Fruit fly (Drosophila melanogaster) whole organism, embryonic: ENCODE results near the gene D12.

Source experiments
- Adf1 ChIP-seq: fragments of 200-800 bp; sonication (Bioruptor generic); IDR thresholded peaks from 2 replicates; pipeline ENCODE4 v1.3.6; 2022; ENCODE audit warnings: missing biosample characterization, missing genetic modification characterization
- Atf3 ChIP-seq: fragments of 200-800 bp; sonication (Bioruptor generic); optimal IDR thresholded peaks from 3 replicates; lab custom pipeline; 2016; ENCODE audit warnings: missing biosample characterization, missing genetic modification characterization
- Atf6 ChIP-seq: fragments of 200-800 bp; sonication (Bioruptor generic); IDR thresholded peaks from 2 replicates; pipeline ENCODE4 v1.3.6; 2022; ENCODE audit warnings: missing biosample characterization, missing genetic modification characterization
- BtbVII ChIP-seq: fragments of 200-800 bp; sonication (Bioruptor generic); optimal IDR thresholded peaks from 3 replicates; lab custom pipeline; 2017; ENCODE audit warnings: missing biosample characterization, mild to moderate bottlenecking, missing genetic modification characterization
- CG10267 ChIP-seq: fragments of 200-800 bp; sonication (Bioruptor generic); optimal IDR thresholded peaks from 2 replicates; lab custom pipeline; 2018; ENCODE audit warnings: missing biosample characterization, mild to moderate bottlenecking, missing genetic modification characterization, moderate library complexity
- CG11723 ChIP-seq: fragments of 200-800 bp; sonication (Bioruptor generic); optimal IDR thresholded peaks from 2 replicates; lab custom pipeline; 2017; ENCODE audit warnings: missing biosample characterization, mild to moderate bottlenecking, missing genetic modification characterization
- CG13624 ChIP-seq: fragments of 200-800 bp; sonication (Bioruptor generic); optimal IDR thresholded peaks from 2 replicates; lab custom pipeline; 2016; ENCODE audit warnings: missing biosample characterization, missing genetic modification characterization
- CG17359 ChIP-seq: fragments of 200-800 bp; sonication (Bioruptor generic); optimal IDR thresholded peaks from 3 replicates; lab custom pipeline; 2018; ENCODE audit warnings: missing biosample characterization, mild to moderate bottlenecking, missing genetic modification characterization, moderate library complexity
- CG2889 ChIP-seq: fragments of 200-800 bp; sonication (Bioruptor generic); IDR thresholded peaks from 3 replicates; pipeline ENCODE4 v1.3.6; 2022; ENCODE audit warnings: missing biosample characterization, missing genetic modification characterization
- CG30403 ChIP-seq: fragments of 200-800 bp; sonication (Bioruptor generic); optimal IDR thresholded peaks from 3 replicates; lab custom pipeline; 2016; ENCODE audit warnings: missing biosample characterization, missing genetic modification characterization
- CG32772 ChIP-seq: fragments of 200-800 bp; sonication (Bioruptor generic); IDR thresholded peaks from 2 replicates; pipeline ENCODE4 v1.3.6; 2022; ENCODE audit warnings: missing biosample characterization, missing genetic modification characterization
- CG33557 ChIP-seq: fragments of 200-800 bp; sonication (Bioruptor generic); optimal IDR thresholded peaks from 2 replicates; lab custom pipeline; 2019; ENCODE audit warnings: missing biosample characterization, mild to moderate bottlenecking, missing genetic modification characterization, moderate library complexity
- CG4854 ChIP-seq: fragments of 200-800 bp; sonication (Bioruptor generic); optimal IDR thresholded peaks from 2 replicates; lab custom pipeline; 2016; ENCODE audit warnings: missing biosample characterization, missing genetic modification characterization, inconsistent platforms
- CG6272 ChIP-seq: fragments of 200-800 bp; sonication (Bioruptor generic); IDR thresholded peaks from 2 replicates; pipeline ENCODE4 v1.3.6; 2022; ENCODE audit warnings: missing biosample characterization, missing genetic modification characterization
- CG7372 ChIP-seq: fragments of 200-800 bp; sonication (Bioruptor generic); IDR thresholded peaks from 2 replicates; pipeline ENCODE4 v1.3.6; 2022; ENCODE audit warnings: missing biosample characterization, missing genetic modification characterization
- CG7839 ChIP-seq: fragments of 200-800 bp; sonication (Bioruptor generic); optimal IDR thresholded peaks from 3 replicates; lab custom pipeline; 2018; ENCODE audit warnings: missing biosample characterization, mild to moderate bottlenecking, missing genetic modification characterization, moderate library complexity
- CG8089 ChIP-seq: fragments of 200-800 bp; sonication (Bioruptor generic); optimal IDR thresholded peaks from 3 replicates; lab custom pipeline; 2016; ENCODE audit warnings: missing biosample characterization, missing genetic modification characterization
- CG8388 ChIP-seq: fragments of 200-800 bp; sonication (Bioruptor generic); optimal IDR thresholded peaks from 2 replicates; lab custom pipeline; 2019; ENCODE audit warnings: missing biosample characterization, mild to moderate bottlenecking, missing genetic modification characterization, moderate library complexity
- CG8944 ChIP-seq: fragments of 200-800 bp; sonication (Bioruptor generic); optimal IDR thresholded peaks from 3 replicates; lab custom pipeline; 2016; ENCODE audit warnings: missing biosample characterization, missing genetic modification characterization
- CG9727 ChIP-seq: fragments of 200-800 bp; sonication (Bioruptor generic); optimal IDR thresholded peaks from 3 replicates; lab custom pipeline; 2017; ENCODE audit warnings: missing biosample characterization, mild to moderate bottlenecking, missing genetic modification characterization
- CrebB ChIP-seq: fragments of 200-800 bp; sonication (Bioruptor generic); optimal IDR thresholded peaks from 3 replicates; lab custom pipeline; 2018; ENCODE audit warnings: missing biosample characterization, mild to moderate bottlenecking, missing genetic modification characterization
- GATAe ChIP-seq: fragments of 200-800 bp; sonication (Bioruptor generic); conservative IDR thresholded peaks from 2 replicates; pipeline ENCODE4 v1.3.6; 2022; ENCODE audit warnings: missing biosample characterization, missing genetic modification characterization
- HLH4C ChIP-seq: fragments of 200-800 bp; sonication (Bioruptor generic); IDR thresholded peaks from 3 replicates; pipeline ENCODE4 v1.3.6; 2022; ENCODE audit warnings: missing biosample characterization, missing genetic modification characterization; ENCODE audit not compliant: partially characterized antibody
- Hey ChIP-seq: fragments of 200-800 bp; sonication (Bioruptor generic); optimal IDR thresholded peaks from 3 replicates; lab custom pipeline; 2018; ENCODE audit warnings: missing biosample characterization, mild to moderate bottlenecking, missing genetic modification characterization
- Mes4 ChIP-seq: fragments of 200-800 bp; sonication (Bioruptor generic); optimal IDR thresholded peaks from 2 replicates; lab custom pipeline; 2016; ENCODE audit warnings: missing biosample characterization, missing genetic modification characterization
- Opbp ChIP-seq: fragments of 200-800 bp; sonication (Bioruptor generic); IDR thresholded peaks from 3 replicates; pipeline ENCODE4 v1.3.6; 2022; ENCODE audit warnings: missing biosample characterization, missing genetic modification characterization; ENCODE audit not compliant: partially characterized antibody
- Side ChIP-seq: fragments of 200-800 bp; sonication (Bioruptor generic); optimal IDR thresholded peaks from 2 replicates; lab custom pipeline; 2016; ENCODE audit warnings: missing biosample characterization, missing genetic modification characterization
- Xrp1 ChIP-seq: fragments of 200-800 bp; sonication (Bioruptor generic); IDR thresholded peaks from 2 replicates; pipeline ENCODE4 v1.3.6; 2022; ENCODE audit warnings: missing biosample characterization, missing genetic modification characterization
- bsh ChIP-seq, 2 experiments: fragments of 200-800 bp; sonication (Bioruptor generic); optimal IDR thresholded peaks; 2 replicates each; lab custom pipeline; 2017 to 2018; ENCODE audit warnings: mild to moderate bottlenecking in 2 of 2, missing biosample characterization in 2 of 2, missing genetic modification characterization in 2 of 2, moderate library complexity in 1 of 2
- chn ChIP-seq: fragments of 200-800 bp; sonication (Bioruptor generic); optimal IDR thresholded peaks from 2 replicates; lab custom pipeline; 2016; ENCODE audit warnings: missing biosample characterization, missing genetic modification characterization
- dmrt99B ChIP-seq: fragments of 200-800 bp; sonication (Bioruptor generic); optimal IDR thresholded peaks from 2 replicates; lab custom pipeline; 2018; ENCODE audit warnings: missing biosample characterization, mild to moderate bottlenecking, missing genetic modification characterization, moderate library complexity
- fd102C ChIP-seq: fragments of 200-800 bp; sonication (Bioruptor generic); optimal IDR thresholded peaks from 2 replicates; lab custom pipeline; 2018; ENCODE audit warnings: missing biosample characterization, mild to moderate bottlenecking, missing genetic modification characterization, moderate library complexity
- fu2 ChIP-seq: fragments of 200-800 bp; sonication (Bioruptor generic); optimal IDR thresholded peaks from 2 replicates; lab custom pipeline; 2016; ENCODE audit warnings: missing biosample characterization, missing genetic modification characterization
- gcm ChIP-seq: fragments of 200-800 bp; sonication (Bioruptor generic); optimal IDR thresholded peaks from 2 replicates; lab custom pipeline; 2019; ENCODE audit warnings: missing biosample characterization, mild to moderate bottlenecking, missing genetic modification characterization, moderate library complexity
- gcm2 ChIP-seq: fragments of 200-800 bp; sonication (Bioruptor generic); optimal IDR thresholded peaks from 2 replicates; lab custom pipeline; 2016; ENCODE audit warnings: missing biosample characterization, missing genetic modification characterization
- gem ChIP-seq: fragments of 200-800 bp; sonication (Bioruptor generic); optimal IDR thresholded peaks from 2 replicates; lab custom pipeline; 2019; ENCODE audit warnings: missing biosample characterization, mild to moderate bottlenecking, missing genetic modification characterization, moderate library complexity
- grau ChIP-seq: fragments of 200-800 bp; optimal IDR thresholded peaks from 3 replicates; lab custom pipeline; 2019; ENCODE audit warnings: missing biosample characterization, mild to moderate bottlenecking, missing genetic modification characterization, moderate library complexity
- gsb-n ChIP-seq: fragments of 200-800 bp; sonication (Bioruptor generic); optimal IDR thresholded peaks from 3 replicates; lab custom pipeline; 2018; ENCODE audit warnings: missing biosample characterization, mild to moderate bottlenecking, missing genetic modification characterization
- hbn ChIP-seq: fragments of 200-800 bp; sonication (Bioruptor generic); IDR thresholded peaks from 2 replicates; pipeline ENCODE4 v1.3.6; 2022; ENCODE audit warnings: missing biosample characterization, missing genetic modification characterization; ENCODE audit not compliant: partially characterized antibody
- klu ChIP-seq: fragments of 200-800 bp; sonication (Bioruptor generic); IDR thresholded peaks from 2 replicates; pipeline ENCODE4 v1.3.6; 2022; ENCODE audit warnings: missing biosample characterization, missing genetic modification characterization
- luna ChIP-seq: fragments of 200-800 bp; sonication (Bioruptor generic); optimal IDR thresholded peaks from 2 replicates; lab custom pipeline; 2016; ENCODE audit warnings: missing biosample characterization, missing genetic modification characterization
- nerfin-2 ChIP-seq: fragments of 200-800 bp; sonication (Bioruptor generic); IDR thresholded peaks from 2 replicates; pipeline ENCODE4 v1.3.6; 2022; ENCODE audit warnings: missing biosample characterization, missing genetic modification characterization; ENCODE audit not compliant: partially characterized antibody
- sc ChIP-seq, 3 experiments: fragments of >200 bp in 2 of 3; fragments of 200-800 bp in 1 of 3; sonication (Bioruptor generic) in 1 of 3; optimal IDR thresholded peaks; 2 replicates in 2 of 3; 3 replicates in 1 of 3; lab custom pipeline; 2017; ENCODE audit warnings: mild to moderate bottlenecking in 1 of 3, missing biosample characterization in 1 of 3, missing genetic modification characterization in 1 of 3, missing genetic modification reagents in 1 of 3
- seq ChIP-seq: fragments of 200-800 bp; sonication (Bioruptor generic); IDR thresholded peaks from 2 replicates; pipeline ENCODE4 v1.3.6; 2022; ENCODE audit warnings: missing biosample characterization, missing genetic modification characterization
- tap ChIP-seq: fragments of 200-800 bp; optimal IDR thresholded peaks from 3 replicates; lab custom pipeline; 2019; ENCODE audit warnings: missing biosample characterization, mild to moderate bottlenecking, missing genetic modification characterization, moderate library complexity
- tgo ChIP-seq: fragments of 200-800 bp; sonication (Bioruptor generic); IDR thresholded peaks from 3 replicates; pipeline ENCODE4 v1.3.6; 2022; ENCODE audit warnings: missing biosample characterization, missing genetic modification characterization
- tna ChIP-seq: fragments of 200-800 bp; sonication (Bioruptor generic); IDR thresholded peaks from 2 replicates; pipeline ENCODE4 v1.3.6; 2022; ENCODE audit warnings: missing biosample characterization, missing genetic modification characterization; ENCODE audit not compliant: partially characterized antibody
- vnd ChIP-seq: fragments of 200-800 bp; sonication (Bioruptor generic); IDR thresholded peaks from 3 replicates; pipeline ENCODE4 v1.3.6; 2022; ENCODE audit warnings: missing biosample characterization, missing genetic modification characterization; ENCODE audit not compliant: partially characterized antibody
- yki ChIP-seq: fragments of >200 bp; optimal IDR thresholded peaks from 3 replicates; lab custom pipeline; 2018

Gene D12

DNA sequence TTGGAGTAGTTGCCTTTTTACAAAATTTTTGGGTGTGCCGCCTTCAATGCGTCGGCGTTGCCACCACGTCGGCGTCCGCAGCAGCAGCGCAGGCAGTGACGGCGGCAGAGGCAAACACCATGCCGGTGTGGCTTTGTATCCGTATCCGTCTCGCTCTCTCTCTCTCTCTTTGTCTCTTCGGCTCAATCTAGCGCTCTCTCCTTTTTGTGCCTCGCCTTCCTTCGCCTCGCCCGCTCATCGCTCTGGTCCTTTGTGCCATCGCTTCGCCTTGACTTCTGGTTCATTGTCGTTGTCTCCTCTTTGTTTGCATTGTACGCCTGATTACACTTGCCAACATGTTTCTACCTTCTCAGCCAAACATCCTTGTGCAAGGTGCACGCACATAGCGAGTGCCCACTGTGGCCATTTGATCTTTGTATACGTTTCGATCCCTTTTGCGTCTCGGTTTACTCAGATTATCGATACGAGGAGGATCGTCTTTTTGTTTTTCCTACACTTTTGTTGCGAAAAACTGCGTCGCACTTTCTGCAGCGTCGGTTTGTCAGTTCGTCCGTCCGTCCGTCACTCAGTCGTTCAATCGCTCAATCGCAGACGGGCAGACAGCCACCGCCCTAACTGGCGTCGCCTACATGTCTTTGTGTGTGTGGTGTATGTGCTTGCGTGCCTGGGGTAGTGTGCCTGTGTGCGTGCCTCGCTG, 20.7 kb downstream of the D12 start (continued):
- TF ChIP-seq CG7839 (no peak), CG8944 (GFP tag; lab: Kevin White, UChicago) (no peak), Xrp1 (GFP tag; lab: Robert Waterston, UW) (peak; percentile 36; the same call in 1 of the 2 replicates), CG10267 (tag; lab: Kevin White, UChicago) (no peak), CG8388 (no peak), CG30403 (GFP tag; lab: Kevin White, UChicago) (no peak), Mes4 (GFP tag; lab: Kevin White, UChicago) (no peak), gcm (GFP tag; lab: Kevin White, UChicago) (peak; percentile 21), CG33557 (GFP tag; lab: Kevin White, UChicago) (no peak), yki (lab: Kevin White, UChicago) (peak; percentile 1), luna (GFP tag; lab: Kevin White, UChicago) (no peak), Opbp (peak; percentile 11; the same call in 1 of the 3 replicates), CG32772 (GFP tag; lab: Robert Waterston, UW) (no peak), BtbVII (GFP tag; lab: Kevin White, UChicago) (no peak), seq (GFP tag; lab: Robert Waterston, UW) (no peak), fd102C (GFP tag; lab: Kevin White, UChicago) (no peak), Hey (tag; lab: Kevin White, UChicago) (no peak), CrebB (tag; lab: Kevin White, UChicago) (peak; percentile 35), gem (tag; lab: Kevin White, UChicago) (peak; percentile 1), Atf3 (GFP tag; lab: Kevin White, UChicago) (no peak), CG9727 (GFP tag; lab: Kevin White, UChicago) (peak; percentile 22), CG7372 (no peak), Side (GFP tag; lab: Kevin White, UChicago) (no peak), nerfin-2 (GFP tag; lab: Robert Waterston, UW) (no peak), HLH4C (0 out of 3 replicates have a peak, but pooled peaks have one; percentile 34), CG17359 (no peak), CG11723 (GFP tag; lab: Kevin White, UChicago) (no peak), CG13624 (peak; percentile 79), Adf1 (peak; percentile 98), chn (GFP tag; lab: Kevin White, UChicago) (peak; percentile 42), dmrt99B (tag; lab: Kevin White, UChicago) (no peak), gcm2 (GFP tag; lab: Kevin White, UChicago) (no peak), hbn (GFP tag; lab: Robert Waterston, UW) (0 out of 2 replicates have a peak, but pooled peaks have one; percentile 15), grau (tag; lab: Kevin White, UChicago) (peak; percentile 94), CG8089 (GFP tag; lab: Kevin White, UChicago) (no peak), fu2 (GFP tag; lab: Kevin White, UChicago) (no peak), klu (no peak), Atf6 (GFP tag; lab: Robert Waterston, UW) (peak; percentile 58; the same call in 1 of the 2 replicates), sc (optimal IDR thresholded peaks at IDR 0.05; lab: Kevin White, UChicago) (no peak), sc (GFP tag; optimal IDR thresholded peaks at IDR 0.05; lab: Kevin White, UChicago) (no peak), CG4854 (no peak), bsh (GFP tag; optimal IDR thresholded peaks at IDR 0.05; lab: Kevin White, UChicago) (peak in 1 of 2 experiments; percentile 70), GATAe (GFP tag; lab: Robert Waterston, UW) (no peak), tna (GFP tag; lab: Robert Waterston, UW) (no peak), CG6272 (GFP tag; lab: Robert Waterston, UW) (no peak), gsb-n (tag; lab: Kevin White, UChicago) (no peak), CG2889 (peak; percentile 78), vnd (GFP tag; lab: Robert Waterston, UW) (no peak), tap (no peak), tgo (no peak)
